Fruit fly (Drosophila melanogaster) whole organism, embryonic: Measurements from ENCODE around the gene Snm1.
A peak's percentile ranks its signal among the peaks of the same experiment; 100 is the strongest.

ENCODE experiments used
- Aef1 ChIP-seq: fragments of 200-800 bp; sonication (Bioruptor generic); IDR thresholded peaks from 3 replicates; pipeline ENCODE4 v1.3.6; 2022; ENCODE audit warnings: missing biosample characterization, missing genetic modification characterization
- Antp ChIP-seq: fragments of 200-800 bp; sonication (Bioruptor generic); optimal IDR thresholded peaks from 3 replicates; lab custom pipeline; 2016; ENCODE audit warnings: missing biosample characterization, missing genetic modification characterization
- BEAF-32 ChIP-seq: fragments of 200-800 bp; sonication (Bioruptor generic); optimal IDR thresholded peaks from 3 replicates; lab custom pipeline; 2017; ENCODE audit warnings: missing biosample characterization, missing genetic modification characterization, mild to moderate bottlenecking, moderate library complexity, missing genetic modification reagents
- CG10321 ChIP-seq: fragments of 200-800 bp; sonication (Bioruptor generic); IDR thresholded peaks from 2 replicates; pipeline ENCODE4 v1.3.6; 2022; ENCODE audit warnings: missing biosample characterization, missing genetic modification characterization
- CG10366 ChIP-seq: fragments of 200-800 bp; sonication (Bioruptor generic); IDR thresholded peaks from 2 replicates; pipeline ENCODE4 v1.3.6; 2022; ENCODE audit warnings: missing biosample characterization, missing genetic modification characterization
- CG12155 ChIP-seq: fragments of 200-800 bp; sonication (Bioruptor generic); optimal IDR thresholded peaks from 3 replicates; lab custom pipeline; 2016; ENCODE audit warnings: missing biosample characterization, missing genetic modification characterization
- CG15514 ChIP-seq: fragments of 200-800 bp; sonication (Bioruptor generic); optimal IDR thresholded peaks from 3 replicates; lab custom pipeline; 2017; ENCODE audit warnings: missing biosample characterization, missing genetic modification characterization, mild to moderate bottlenecking, moderate library complexity, missing genetic modification reagents
- CG1603 ChIP-seq: fragments of 200-800 bp; sonication (Bioruptor generic); optimal IDR thresholded peaks from 2 replicates; lab custom pipeline; 2019; ENCODE audit warnings: missing biosample characterization, mild to moderate bottlenecking, missing genetic modification characterization, moderate library complexity
- CG16779 ChIP-seq: fragments of 200-800 bp; sonication (Bioruptor generic); IDR thresholded peaks from 2 replicates; pipeline ENCODE4 v1.3.6; 2022; ENCODE audit warnings: missing biosample characterization, missing genetic modification characterization
- CG17361 ChIP-seq: fragments of 200-800 bp; sonication (Bioruptor generic); IDR thresholded peaks from 3 replicates; pipeline ENCODE4 v1.3.6; 2022; ENCODE audit warnings: missing biosample characterization, missing genetic modification characterization
- CG17385 ChIP-seq: fragments of 200-800 bp; sonication (Bioruptor generic); optimal IDR thresholded peaks from 3 replicates; lab custom pipeline; 2018; ENCODE audit warnings: missing biosample characterization, mild to moderate bottlenecking, missing genetic modification characterization
- CG17829 ChIP-seq: fragments of 200-800 bp; optimal IDR thresholded peaks from 2 replicates; lab custom pipeline; 2019; ENCODE audit warnings: missing biosample characterization, mild to moderate bottlenecking, missing genetic modification characterization, moderate library complexity
- CG2116 ChIP-seq: fragments of 200-800 bp; sonication (Bioruptor generic); optimal IDR thresholded peaks from 3 replicates; lab custom pipeline; 2018; ENCODE audit warnings: missing biosample characterization, mild to moderate bottlenecking, missing genetic modification characterization
- CG6813 ChIP-seq: fragments of 200-800 bp; sonication (Bioruptor generic); optimal IDR thresholded peaks from 2 replicates; lab custom pipeline; 2017; ENCODE audit warnings: missing biosample characterization, missing genetic modification characterization, mild to moderate bottlenecking, moderate library complexity, missing genetic modification reagents
- CG8290 ChIP-seq, 3 experiments: fragments of 200-800 bp; sonication (Bioruptor generic); optimal IDR thresholded peaks; 2 replicates each; lab custom pipeline; 2016 to 2019; ENCODE audit warnings: missing biosample characterization in 3 of 3, missing genetic modification characterization in 3 of 3, mild to moderate bottlenecking in 2 of 3, moderate library complexity in 1 of 3
- CG8359 ChIP-seq: fragments of 200-800 bp; sonication (Bioruptor generic); optimal IDR thresholded peaks from 2 replicates; lab custom pipeline; 2017; ENCODE audit warnings: missing biosample characterization, mild to moderate bottlenecking, missing genetic modification characterization, borderline replicate concordance
- Dp ChIP-seq: fragments of 200-800 bp; sonication (Bioruptor generic); optimal IDR thresholded peaks from 2 replicates; lab custom pipeline; 2018; ENCODE audit warnings: missing biosample characterization, mild to moderate bottlenecking, missing genetic modification characterization, moderate library complexity
- E2f2 ChIP-seq: fragments of 200-800 bp; sonication (Bioruptor generic); IDR thresholded peaks from 2 replicates; pipeline ENCODE4 v1.3.6; 2022; ENCODE audit warnings: missing biosample characterization, missing genetic modification characterization
- Ets97D ChIP-seq: fragments of 200-800 bp; sonication (Bioruptor generic); optimal IDR thresholded peaks from 3 replicates; lab custom pipeline; 2016; ENCODE audit warnings: missing biosample characterization, missing genetic modification characterization
- Fer2 ChIP-seq: fragments of 200-800 bp; sonication (Bioruptor generic); optimal IDR thresholded peaks from 2 replicates; lab custom pipeline; 2018; ENCODE audit warnings: missing biosample characterization, mild to moderate bottlenecking, missing genetic modification characterization, moderate library complexity
- Gsc ChIP-seq: fragments of 200-800 bp; sonication (Bioruptor generic); IDR thresholded peaks from 2 replicates; pipeline ENCODE4 v1.3.6; 2022; ENCODE audit warnings: missing biosample characterization, missing genetic modification characterization
- Gug ChIP-seq: fragments of 200-800 bp; sonication (Bioruptor generic); IDR thresholded peaks from 4 replicates; pipeline ENCODE4 v1.3.6; 2022; ENCODE audit warnings: missing biosample characterization, missing genetic modification characterization
- HHEX ChIP-seq: fragments of 200-800 bp; sonication (Bioruptor generic); optimal IDR thresholded peaks from 3 replicates; lab custom pipeline; 2017; ENCODE audit warnings: missing biosample characterization, mild to moderate bottlenecking, missing genetic modification characterization, missing genetic modification reagents
- Hey ChIP-seq: fragments of 200-800 bp; sonication (Bioruptor generic); optimal IDR thresholded peaks from 3 replicates; lab custom pipeline; 2018; ENCODE audit warnings: missing biosample characterization, mild to moderate bottlenecking, missing genetic modification characterization
- Hr51 ChIP-seq, 2 experiments: fragments of 200-800 bp; sonication (Bioruptor generic); optimal IDR thresholded peaks; 2 replicates in 1 of 2; 3 replicates in 1 of 2; lab custom pipeline; 2016 to 2018; ENCODE audit warnings: missing biosample characterization in 2 of 2, missing genetic modification characterization in 2 of 2, mild to moderate bottlenecking in 1 of 2, moderate library complexity in 1 of 2
- MBD-R2 ChIP-seq: fragments of 200-800 bp; sonication (Bioruptor generic); IDR thresholded peaks from 2 replicates; pipeline ENCODE4 v1.3.6; 2022; ENCODE audit warnings: missing biosample characterization, missing genetic modification characterization
- MESR4 ChIP-seq: fragments of 200-800 bp; sonication (Bioruptor generic); optimal IDR thresholded peaks from 2 replicates; lab custom pipeline; 2018; ENCODE audit warnings: missing biosample characterization, mild to moderate bottlenecking, missing genetic modification characterization, moderate library complexity
- Med ChIP-seq: fragments of 200-800 bp; sonication (Bioruptor generic); peaks from one replicate; lab custom pipeline; 2016; ENCODE audit warnings: missing biosample characterization, missing genetic modification characterization, mild to moderate bottlenecking, inconsistent platforms, moderate library complexity
- Optix ChIP-seq: fragments of 200-800 bp; sonication (Bioruptor generic); IDR thresholded peaks from 3 replicates; pipeline ENCODE4 v1.3.6; 2022; ENCODE audit warnings: missing biosample characterization, missing genetic modification characterization
- Ravus ChIP-seq: fragments of 200-800 bp; sonication (Bioruptor generic); IDR thresholded peaks from 2 replicates; pipeline ENCODE4 v1.3.6; 2022; ENCODE audit warnings: missing biosample characterization, missing genetic modification characterization
- Sry-δ ChIP-seq: fragments of 200-800 bp; sonication (Bioruptor generic); optimal IDR thresholded peaks from 2 replicates; lab custom pipeline; 2016; ENCODE audit warnings: missing biosample characterization, missing genetic modification characterization
- Xrp1 ChIP-seq: fragments of 200-800 bp; sonication (Bioruptor generic); IDR thresholded peaks from 2 replicates; pipeline ENCODE4 v1.3.6; 2022; ENCODE audit warnings: missing biosample characterization, missing genetic modification characterization
- ac ChIP-seq: fragments of 200-800 bp; sonication (Bioruptor generic); optimal IDR thresholded peaks from 3 replicates; lab custom pipeline; 2017; ENCODE audit warnings: missing biosample characterization, mild to moderate bottlenecking, missing genetic modification characterization
- ase ChIP-seq: fragments of 200-800 bp; sonication (Bioruptor generic); IDR thresholded peaks from 3 replicates; pipeline ENCODE4 v1.3.6; 2022; ENCODE audit warnings: missing biosample characterization, missing genetic modification characterization
- bsh ChIP-seq, 2 experiments: fragments of 200-800 bp; sonication (Bioruptor generic); optimal IDR thresholded peaks; 2 replicates each; lab custom pipeline; 2017 to 2018; ENCODE audit warnings: mild to moderate bottlenecking in 2 of 2, missing biosample characterization in 2 of 2, missing genetic modification characterization in 2 of 2, moderate library complexity in 1 of 2
- cas ChIP-seq: fragments of 200-800 bp; sonication (Bioruptor generic); IDR thresholded peaks from 2 replicates; pipeline ENCODE4 v1.3.6; 2022; ENCODE audit warnings: missing biosample characterization, missing genetic modification characterization
- croc ChIP-seq: fragments of 200-800 bp; sonication (Bioruptor generic); conservative IDR thresholded peaks from 3 replicates; pipeline ENCODE4 v1.3.6; 2022; ENCODE audit warnings: missing biosample characterization, missing genetic modification characterization
- crol ChIP-seq: fragments of 200-800 bp; sonication (Bioruptor generic); IDR thresholded peaks from 2 replicates; pipeline ENCODE4 v1.3.6; 2022; ENCODE audit warnings: missing biosample characterization, missing genetic modification characterization
- disco-r ChIP-seq: fragments of 200-800 bp; sonication (Bioruptor generic); optimal IDR thresholded peaks from 2 replicates; lab custom pipeline; 2016; ENCODE audit warnings: missing biosample characterization, missing genetic modification characterization
- lmd ChIP-seq: fragments of 200-800 bp; sonication (Bioruptor generic); IDR thresholded peaks from 2 replicates; pipeline ENCODE4 v1.3.6; 2022; ENCODE audit warnings: missing biosample characterization, missing genetic modification characterization
- lov ChIP-seq, 2 experiments: fragments of 200-800 bp in 1 of 2; fragments of >200 bp in 1 of 2; sonication (Bioruptor generic) in 1 of 2; IDR thresholded peaks in 1 of 2; optimal IDR thresholded peaks in 1 of 2; 2 replicates in 1 of 2; 3 replicates in 1 of 2; pipeline versions ENCODE4 v1.3.6 to Lab custom; 2017 to 2022; ENCODE audit warnings: missing biosample characterization in 1 of 2, missing genetic modification characterization in 1 of 2
- oc ChIP-seq: fragments of 200-800 bp; sonication (Bioruptor generic); optimal IDR thresholded peaks from 2 replicates; lab custom pipeline; 2018; ENCODE audit warnings: missing biosample characterization, mild to moderate bottlenecking, missing genetic modification characterization, moderate library complexity
- p53 ChIP-seq: fragments of 200-800 bp; sonication (Bioruptor generic); optimal IDR thresholded peaks from 2 replicates; lab custom pipeline; 2016; ENCODE audit warnings: missing biosample characterization, missing genetic modification characterization
- pzg ChIP-seq: fragments of 200-800 bp; sonication (Bioruptor generic); optimal IDR thresholded peaks from 3 replicates; lab custom pipeline; 2018; ENCODE audit warnings: missing biosample characterization, mild to moderate bottlenecking, missing genetic modification characterization, moderate library complexity
- sr ChIP-seq: fragments of 200-800 bp; sonication (Bioruptor generic); IDR thresholded peaks from 3 replicates; pipeline ENCODE4 v1.3.6; 2022; ENCODE audit warnings: missing biosample characterization, missing genetic modification characterization
- stwl ChIP-seq: fragments of 200-800 bp; sonication (Bioruptor generic); optimal IDR thresholded peaks from 3 replicates; lab custom pipeline; 2018; ENCODE audit warnings: missing biosample characterization, mild to moderate bottlenecking, missing genetic modification characterization, moderate library complexity
- trem ChIP-seq: fragments of 200-800 bp; optimal IDR thresholded peaks from 3 replicates; lab custom pipeline; 2019; ENCODE audit warnings: missing biosample characterization, mild to moderate bottlenecking, missing genetic modification characterization, moderate library complexity
- zen ChIP-seq: fragments of 200-800 bp; sonication (Bioruptor generic); optimal IDR thresholded peaks from 3 replicates; lab custom pipeline; 2018; ENCODE audit warnings: missing biosample characterization, mild to moderate bottlenecking, missing genetic modification characterization, moderate library complexity
- zfh1 ChIP-seq: fragments of 200-800 bp; sonication (Bioruptor generic); IDR thresholded peaks from 3 replicates; pipeline ENCODE4 v1.3.6; 2022; ENCODE audit warnings: missing biosample characterization, missing genetic modification characterization

Snm1 gene

DNA sequence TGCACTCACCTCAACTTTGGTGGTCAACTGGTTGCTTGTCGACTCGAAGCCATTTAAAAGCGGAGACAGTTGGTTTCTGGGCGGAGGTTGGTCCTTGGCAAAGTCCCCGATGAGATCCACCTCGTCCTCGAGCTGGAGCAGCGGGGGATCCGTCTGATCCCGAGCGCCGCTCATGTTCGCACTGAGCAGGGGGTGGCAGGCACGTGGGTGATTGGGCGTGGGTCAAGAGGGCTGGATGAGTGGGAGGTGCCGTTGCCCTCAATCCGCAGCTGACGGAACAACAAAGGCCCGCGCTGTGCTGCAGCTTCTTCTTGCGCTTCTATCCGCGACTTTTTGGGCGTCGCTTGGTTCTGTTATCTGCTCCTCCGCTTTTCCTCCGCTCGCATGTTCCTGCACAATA, 8.1 kb downstream of the Snm1 start:
- no peak for TF ChIP-seq lov (optimal IDR thresholded peaks at IDR 0.05; lab: Kevin White, UChicago)
- 0 out of 3 replicates have a peak, but pooled peaks have one; percentile 29 for TF ChIP-seq lov (GFP tag; IDR thresholded peaks at IDR 0.05; lab: Robert Waterston, UW)
- TF ChIP-seq CG17385: peak; percentile 13
- no peak for TF ChIP-seq bsh (GFP tag; optimal IDR thresholded peaks at IDR 0.05; lab: Kevin White, UChicago)
- peak; percentile 61 for TF ChIP-seq Med (GFP tag; lab: Kevin White, UChicago)
- TF ChIP-seq CG16779: no peak
- 0 out of 2 replicates have a peak, but pooled peaks have one; percentile 24 for TF ChIP-seq crol (GFP tag; lab: Robert Waterston, UW)
- TF ChIP-seq sr (GFP tag; lab: Robert Waterston, UW): 0 out of 3 replicates have a peak, but pooled peaks have one; percentile 28
- TF ChIP-seq Ravus: no peak
- no peak for TF ChIP-seq Optix (GFP tag; lab: Robert Waterston, UW)
- TF ChIP-seq Hr51 (GFP tag; optimal IDR thresholded peaks at IDR 0.05; lab: Kevin White, UChicago): no peak
- TF ChIP-seq cas (GFP tag; lab: Robert Waterston, UW): no peak
- no peak for TF ChIP-seq Xrp1
- TF ChIP-seq, all 482 proteins: peak for 5

dm6 chr3R:5563420-5563819, 8.5 kb downstream of the Snm1 start, which contains the start of gene Pi4KIIalpha:
Pi4KIIalpha (minus strand) TSS chr3R:5563652.
- TF ChIP-seq zfh1 (no peak), CG6813 (GFP tag; lab: Kevin White, UChicago) (no peak), ac (GFP tag; lab: Kevin White, UChicago) (no peak), MBD-R2 (GFP tag; lab: Robert Waterston, UW) (peak; percentile 84), Ets97D (GFP tag; lab: Kevin White, UChicago) (no peak), E2f2 (GFP tag; lab: Robert Waterston, UW) (peak; percentile 93), CG17829 (tag; lab: Kevin White, UChicago) (no peak), CG17361 (GFP tag; lab: Robert Waterston, UW) (no peak), Sry-δ (GFP tag; lab: Kevin White, UChicago) (peak; percentile 12), CG10321 (GFP tag; lab: Robert Waterston, UW) (no peak), zen (tag; lab: Kevin White, UChicago) (no peak), lmd (GFP tag; lab: Robert Waterston, UW) (no peak), disco-r (GFP tag; lab: Kevin White, UChicago) (peak; percentile 23), croc (GFP tag; lab: Robert Waterston, UW) (no peak), Gsc (GFP tag; lab: Robert Waterston, UW) (no peak), CG12155 (GFP tag; lab: Kevin White, UChicago) (peak; percentile 82), p53 (GFP tag; lab: Kevin White, UChicago) (no peak), oc (tag; lab: Kevin White, UChicago) (no peak), CG8359 (GFP tag; lab: Kevin White, UChicago) (no peak), Dp (GFP tag; lab: Kevin White, UChicago) (peak; percentile 89), HHEX (GFP tag; lab: Kevin White, UChicago) (no peak), Fer2 (tag; lab: Kevin White, UChicago) (no peak), pzg (GFP tag; lab: Kevin White, UChicago) (peak; percentile 69), Aef1 (GFP tag; lab: Robert Waterston, UW) (no peak), CG1603 (tag; lab: Kevin White, UChicago) (peak; percentile 55), ase (GFP tag; lab: Robert Waterston, UW) (no peak), stwl (tag; lab: Kevin White, UChicago) (peak; percentile 6), Antp (GFP tag; lab: Kevin White, UChicago) (no peak), trem (tag; lab: Kevin White, UChicago) (peak; percentile 99), Hey (no peak), CG10366 (GFP tag; lab: Robert Waterston, UW) (no peak), Gug (GFP tag; lab: Robert Waterston, UW) (no peak), CG8290 (GFP tag; optimal IDR thresholded peaks at IDR 0.05; lab: Kevin White, UChicago) (no peak), CG8290 (tag; optimal IDR thresholded peaks at IDR 0.05; lab: Kevin White, UChicago) (no peak), MESR4 (GFP tag; lab: Kevin White, UChicago) (peak; percentile 66), CG15514 (GFP tag; lab: Kevin White, UChicago) (peak; percentile 66), BEAF-32 (GFP tag; lab: Kevin White, UChicago) (peak; percentile 28), CG2116 (GFP tag; lab: Kevin White, UChicago) (peak; percentile 21)
